ENCODE assay signal across 3 worm cellular contexts in genomic region chrX:5699555-5699954, ce11.
TF ChIP-seq lines count a peak whose summit lies in the region.

No protein-coding gene starts in this region.

TF ChIP-seq in whole organism, L4 larva, 104 proteins besides CTCF, POLR2A, EP300 and RAD21:
- TF ChIP-seq php-3 (GFP tag; IDR thresholded peaks at IDR 0.05; lab: Robert Waterston, UW): no peak
- no peak for TF ChIP-seq zfp-2 (tag; optimal IDR thresholded peaks at IDR 0.05; lab: Kevin White, UChicago)
- TF ChIP-seq aha-1 (tag; lab: Kevin White, UChicago): peak; percentile 74
- TF ChIP-seq unc-62 (GFP tag; optimal IDR thresholded peaks at IDR 0.05 in 1 of 2; lab: Kevin White, UChicago): peak in 1 of 2 experiments; percentile 51
- no peak for TF ChIP-seq unc-62 (tag; optimal IDR thresholded peaks at IDR 0.05; lab: Kevin White, UChicago)
TF ChIP-seq in whole organism, L4 larva: peak in this region for 2.

TF ChIP-seq in whole organism, late embryonic, 69 proteins besides CTCF, POLR2A, EP300 and RAD21:
- TF ChIP-seq unc-42 (tag; optimal IDR thresholded peaks at IDR 0.05; lab: Kevin White, UChicago) (peak; percentile 7), pax-1 (tag; optimal IDR thresholded peaks at IDR 0.05; lab: Kevin White, UChicago) (no peak)

TF ChIP-seq in whole organism, mixed stage, embryonic, 35 proteins besides CTCF, POLR2A, EP300 and RAD21:
- no peak for TF ChIP-seq drap-1 (GFP tag; optimal IDR thresholded peaks at IDR 0.05; lab: Kevin White, UChicago)
- TF ChIP-seq ztf-11 (tag; optimal IDR thresholded peaks at IDR 0.05; lab: Kevin White, UChicago): no peak
- TF ChIP-seq nhr-76 (tag; optimal IDR thresholded peaks at IDR 0.05; lab: Kevin White, UChicago): no peak
- TF ChIP-seq ces-1 (GFP tag; optimal IDR thresholded peaks at IDR 0.05; lab: Kevin White, UChicago): peak; percentile 32
- TF ChIP-seq nhr-2 (tag; optimal IDR thresholded peaks at IDR 0.05; lab: Kevin White, UChicago): peak; percentile 30
- TF ChIP-seq ham-2 (GFP tag; optimal IDR thresholded peaks at IDR 0.05; lab: Kevin White, UChicago): peak; percentile 21
- no peak for TF ChIP-seq nhr-12 (tag; optimal IDR thresholded peaks at IDR 0.05; lab: Kevin White, UChicago)
TF ChIP-seq in whole organism, mixed stage, embryonic: peak in this region for 3.
